Worm (Caenorhabditis elegans): Measurements from ENCODE around the gene fbxl-5.

DNA sequence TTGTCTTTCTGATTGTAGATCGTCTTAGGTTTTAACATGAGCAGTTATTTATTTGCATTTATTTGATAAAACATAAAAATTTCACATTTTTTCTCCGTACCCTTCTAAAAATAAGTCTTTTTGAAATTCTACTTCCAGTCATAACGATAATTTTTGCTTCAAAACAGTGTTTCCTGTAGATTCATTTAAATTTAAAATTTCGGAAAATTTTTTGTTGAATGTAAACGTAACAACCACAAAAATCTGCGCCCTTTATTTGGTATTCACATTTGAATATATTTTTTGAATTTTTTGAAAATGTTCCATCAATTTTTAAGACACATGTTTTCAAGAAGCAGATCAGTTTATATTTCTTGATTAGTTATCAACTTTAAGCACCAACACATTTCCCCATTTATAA lies 2.7 kb downstream of the fbxl-5 start:
- no peak for TF ChIP-seq nhr-28 (tag; optimal IDR thresholded peaks at IDR 0.05)
- no peak for TF ChIP-seq skn-1 (tag; optimal IDR thresholded peaks at IDR 0.05)
- no peak for TF ChIP-seq ceh-88 (GFP tag; IDR thresholded peaks at IDR 0.05)
- no peak for TF ChIP-seq lin-13 (GFP tag; optimal IDR thresholded peaks at IDR 0.05)
- TF ChIP-seq nhr-90 (tag; optimal IDR thresholded peaks at IDR 0.05; ENCODE audit: poor library complexity): no peak
- TF ChIP-seq nhr-84 (tag; optimal IDR thresholded peaks at IDR 0.05): no peak
- TF ChIP-seq ama-1 (optimal IDR thresholded peaks at IDR 0.05): no peak
- TF ChIP-seq mef-2 (tag; optimal IDR thresholded peaks at IDR 0.05): no peak
- TF ChIP-seq nhr-237 (tag; optimal IDR thresholded peaks at IDR 0.05): no peak
- no peak for TF ChIP-seq lin-15B (tag; optimal IDR thresholded peaks at IDR 0.05)
- no peak for TF ChIP-seq snu-23 (GFP tag; optimal IDR thresholded peaks at IDR 0.05)
- TF ChIP-seq ztf-4 (tag; optimal IDR thresholded peaks at IDR 0.05): no peak
- no peak for TF ChIP-seq hlh-4 (tag; optimal IDR thresholded peaks at IDR 0.05)

Measured in whole organism, L1 larva.